Worm (Caenorhabditis elegans): ENCODE measurements around the gene clec-207.
"Not testable (repeated sequence)": the region's sequence is repeated elsewhere in the genome, so short reads cannot be mapped to it uniquely, and the experiment has no call there.

DNA sequence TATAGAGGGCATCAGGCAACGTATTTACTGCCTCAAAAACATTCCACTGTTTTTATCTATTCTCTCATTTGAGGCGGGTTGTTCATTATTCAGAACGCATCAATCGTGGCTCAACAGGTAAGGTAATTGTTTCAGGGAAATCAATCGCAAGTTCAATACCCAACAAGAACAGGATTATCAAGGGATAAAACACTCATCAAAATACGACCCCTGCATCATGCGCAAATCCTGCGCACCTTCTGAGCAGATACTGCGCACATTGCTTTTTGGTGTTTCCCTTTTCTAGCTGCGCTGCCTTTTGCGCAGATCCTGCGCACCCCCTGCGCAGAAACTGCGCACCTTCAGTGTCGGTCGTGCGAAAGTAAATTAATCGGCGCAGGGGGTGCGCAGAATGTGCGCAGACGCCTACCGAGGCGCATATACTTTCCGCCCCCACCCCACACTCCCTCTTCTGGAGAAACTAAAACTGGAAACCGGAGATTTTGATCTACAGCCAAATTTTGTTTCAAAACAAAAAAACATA lies 10.1 kb upstream of the clec-207 start, which contains the start of gene F36F12.3:
- TF ChIP-seq mes-4 (tag; optimal IDR thresholded peaks at IDR 0.05); lsl-1 (GFP tag; optimal IDR thresholded peaks at IDR 0.05); attf-5 (GFP tag; optimal IDR thresholded peaks at IDR 0.05); ama-1 (optimal IDR thresholded peaks at IDR 0.05); ama-1 (GFP tag; optimal IDR thresholded peaks at IDR 0.05); chd-7 (tag; optimal IDR thresholded peaks at IDR 0.05); lir-1 (GFP tag; conservative IDR thresholded peaks at IDR 0.05); rec-8 (tag; optimal IDR thresholded peaks at IDR 0.05): not testable (repeated sequence)
